Worm (Caenorhabditis elegans) whole organism, L3 larva: ENCODE measurements around the gene H08J19.1.

Source experiments
- elt-2 ChIP-seq: sonication (generic microtip); optimal IDR thresholded peaks from 2 replicates; lab custom pipeline; 2016; ENCODE audit warnings: missing genetic modification reagents, mild to moderate bottlenecking, missing genetic modification characterization, missing compliant biosample characterization
- nhr-28 ChIP-seq: fragments of 150-350 bp; optimal IDR thresholded peaks from 2 replicates; lab custom pipeline; 2014; ENCODE audit warnings: missing biosample characterization, missing genetic modification characterization
- nhr-76 ChIP-seq: fragments of 150-350 bp; sonication (generic microtip); optimal IDR thresholded peaks from 5 replicates; lab custom pipeline; 2014; ENCODE audit warnings: missing biosample characterization, missing genetic modification characterization

ce11 chrX:15593366-15593765 is 49.4 kb upstream of the H08J19.1 start:
- no peak for TF ChIP-seq nhr-76 (tag; lab: Kevin White, UChicago)
- no peak for TF ChIP-seq nhr-28 (tag; lab: Kevin White, UChicago)
- TF ChIP-seq elt-2 (tag; lab: Kevin White, UChicago), result no peak
